Worm (Caenorhabditis elegans) whole organism, midembryonic: ENCODE data around the gene B0310.6.

Experiments used
- flt-1 ChIP-seq: fragments of 200-800 bp; sonication (Bioruptor generic); IDR thresholded peaks from 2 replicates; pipeline ENCODE4 v1.3.6; 2022; ENCODE audit warnings: missing genetic modification characterization, missing compliant biosample characterization
- klf-2 ChIP-seq: fragments of 200-800 bp; sonication (Bioruptor generic); conservative IDR thresholded peaks from 2 replicates; pipeline ENCODE4 v1.3.6; 2022; ENCODE audit warnings: missing genetic modification reagents, missing genetic modification characterization, missing compliant biosample characterization

DNA sequence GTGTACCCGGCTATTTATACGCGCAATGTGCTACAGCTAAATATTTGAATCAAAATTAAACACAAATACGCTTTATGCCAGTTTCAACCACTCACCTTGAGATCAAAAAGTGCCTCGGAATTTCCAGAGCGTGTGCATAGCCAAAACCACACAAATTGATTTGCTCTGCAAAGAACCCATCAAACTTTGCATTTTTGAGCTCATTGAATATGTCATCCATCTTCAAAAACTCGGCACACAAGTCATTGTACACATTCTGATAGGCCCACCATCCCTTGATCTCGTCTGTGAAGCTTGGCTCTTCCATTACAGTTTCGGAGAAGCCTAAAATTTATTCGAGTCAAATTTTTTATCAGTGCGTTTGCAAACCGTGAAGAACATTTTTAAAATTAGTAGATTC is 1.4 kb downstream of the B0310.6 start:
- TF ChIP-seq klf-2 (GFP tag; lab: Robert Waterston, UW) (no peak), flt-1 (GFP tag; lab: Robert Waterston, UW) (no peak)
